Fruit fly (Drosophila melanogaster) whole organism: Measurements from ENCODE around the gene CG6431.

Experiments
- CG8478 ChIP-seq: fragments of >200 bp; optimal IDR thresholded peaks from 2 replicates; lab custom pipeline; 2018; ENCODE audit warnings: inconsistent platforms
- Dll ChIP-seq: fragments of >200 bp; optimal IDR thresholded peaks from 2 replicates; lab custom pipeline; 2017
- EcR ChIP-seq, 2 experiments: fragments of >200 bp; optimal IDR thresholded peaks; 2 replicates each; lab custom pipeline; 2017; ENCODE audit warnings: missing biosample characterization in 2 of 2, missing genetic modification characterization in 2 of 2, missing genetic modification reagents in 2 of 2
- pan ChIP-seq: fragments of >200 bp; optimal IDR thresholded peaks from 2 replicates; lab custom pipeline; 2017
- psq ChIP-seq: fragments of >200 bp; optimal IDR thresholded peaks from 2 replicates; lab custom pipeline; 2017
- usp ChIP-seq: fragments of >200 bp; optimal IDR thresholded peaks from 2 replicates; lab custom pipeline; 2017; ENCODE audit warnings: missing biosample characterization, missing genetic modification characterization, mixed read lengths

DNA sequence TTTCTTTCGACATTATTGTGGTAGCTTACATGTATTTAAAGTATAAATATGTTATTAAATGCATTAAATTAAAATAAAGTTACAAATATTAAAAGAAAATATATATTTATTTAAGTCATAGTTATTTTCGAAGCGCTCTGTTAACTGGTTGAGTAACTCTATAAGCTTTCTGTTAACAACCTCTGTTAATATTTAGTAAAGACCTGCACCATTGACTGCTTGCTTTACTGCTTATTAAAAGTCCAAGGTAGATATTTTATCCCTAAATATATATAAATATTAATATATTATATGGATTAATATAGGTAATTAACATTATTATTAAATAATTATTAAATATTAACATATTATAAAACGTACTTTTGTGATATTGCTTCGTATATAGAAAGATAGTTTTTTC, 2.5 kb upstream of the CG6431 start:
- TF ChIP-seq EcR (GFP tag; optimal IDR thresholded peaks at IDR 0.05; lab: Kevin White, UChicago) (no peak), psq (lab: Kevin White, UChicago) (no peak), CG8478 (lab: Kevin White, UChicago) (no peak), usp (GFP tag; lab: Kevin White, UChicago) (no peak), pan (lab: Kevin White, UChicago) (no peak), Dll (lab: Kevin White, UChicago) (no peak)
